Fruit fly (Drosophila melanogaster) whole organism, adult: Measurements from ENCODE around the gene run.
A peak's percentile ranks its signal among the peaks of the same experiment; 100 is the strongest.

Source experiments
- CG11617 ChIP-seq: fragments of 200-800 bp; sonication (Bioruptor generic); optimal IDR thresholded peaks from 2 replicates; lab custom pipeline; 2017; ENCODE audit warnings: mild to moderate bottlenecking, missing biosample characterization, missing genetic modification reagents, missing genetic modification characterization
- CG12768 ChIP-seq: fragments of 200-800 bp; sonication (Bioruptor generic); optimal IDR thresholded peaks from 2 replicates; lab custom pipeline; 2017; ENCODE audit warnings: missing biosample characterization, missing genetic modification characterization, mild to moderate bottlenecking, moderate library complexity, missing genetic modification reagents
- CG14711 ChIP-seq: fragments of 200-800 bp; sonication (Bioruptor generic); optimal IDR thresholded peaks from 2 replicates; lab custom pipeline; 2018; ENCODE audit warnings: missing biosample characterization, mild to moderate bottlenecking, missing genetic modification characterization, moderate library complexity
- CG1620 ChIP-seq: fragments of 200-800 bp; sonication (Bioruptor generic); optimal IDR thresholded peaks from 2 replicates; lab custom pipeline; 2016; ENCODE audit warnings: missing biosample characterization, missing genetic modification characterization
- CG33017 ChIP-seq: fragments of 200-800 bp; sonication (Bioruptor generic); optimal IDR thresholded peaks from 2 replicates; lab custom pipeline; 2018; ENCODE audit warnings: missing biosample characterization, mild to moderate bottlenecking, missing genetic modification characterization, moderate library complexity
- CG5204 ChIP-seq: fragments of 200-800 bp; sonication (Bioruptor generic); optimal IDR thresholded peaks from 2 replicates; lab custom pipeline; 2016; ENCODE audit warnings: missing biosample characterization, missing genetic modification characterization
- CG7045 ChIP-seq: fragments of 200-800 bp; sonication (Bioruptor generic); optimal IDR thresholded peaks from 2 replicates; lab custom pipeline; 2017; ENCODE audit warnings: missing biosample characterization, mild to moderate bottlenecking, missing genetic modification characterization
- CG7101 ChIP-seq: fragments of 200-800 bp; sonication (Bioruptor generic); optimal IDR thresholded peaks from 2 replicates; lab custom pipeline; 2018; ENCODE audit warnings: missing biosample characterization, mild to moderate bottlenecking, missing genetic modification characterization, moderate library complexity
- Clk ChIP-seq: fragments of 200-800 bp; sonication (Bioruptor generic); optimal IDR thresholded peaks from 2 replicates; lab custom pipeline; 2017; ENCODE audit warnings: missing biosample characterization, missing genetic modification characterization
- Crg-1 ChIP-seq: fragments of 200-800 bp; sonication (Bioruptor generic); optimal IDR thresholded peaks from 2 replicates; lab custom pipeline; 2016; ENCODE audit warnings: missing biosample characterization, missing genetic modification characterization
- Hr96 ChIP-seq: fragments of 200-800 bp; sonication (Bioruptor generic); optimal IDR thresholded peaks from 2 replicates; lab custom pipeline; 2016; ENCODE audit warnings: missing biosample characterization, missing genetic modification characterization
- Mnt ChIP-seq: fragments of 200-800 bp; sonication (Bioruptor generic); optimal IDR thresholded peaks from 2 replicates; lab custom pipeline; 2016; ENCODE audit warnings: missing biosample characterization, mild to moderate bottlenecking, missing genetic modification characterization
- bab1 ChIP-seq: fragments of 200-800 bp; sonication (Bioruptor generic); optimal IDR thresholded peaks from 3 replicates; lab custom pipeline; 2019; ENCODE audit warnings: missing biosample characterization, mild to moderate bottlenecking, missing genetic modification characterization, moderate library complexity
- cic ChIP-seq: fragments of 200-800 bp; sonication (Bioruptor generic); optimal IDR thresholded peaks from 2 replicates; lab custom pipeline; 2017; ENCODE audit warnings: missing biosample characterization, mild to moderate bottlenecking, missing genetic modification characterization, moderate library complexity
- cnc ChIP-seq, 2 experiments: fragments of >200 bp; optimal IDR thresholded peaks; 2 replicates each; lab custom pipeline; 2017
- kay ChIP-seq: fragments of 200-800 bp; sonication (Bioruptor generic); peaks from one replicate; lab custom pipeline; 2016; ENCODE audit warnings: missing biosample characterization, missing genetic modification characterization, borderline replicate concordance
- ovo ChIP-seq: fragments of 200-800 bp; sonication (Bioruptor generic); optimal IDR thresholded peaks from 2 replicates; lab custom pipeline; 2016; ENCODE audit warnings: missing biosample characterization, missing genetic modification characterization
- pad ChIP-seq: fragments of 200-800 bp; sonication (Bioruptor generic); optimal IDR thresholded peaks from 3 replicates; lab custom pipeline; 2017; ENCODE audit warnings: missing biosample characterization, missing genetic modification characterization, mild to moderate bottlenecking, moderate library complexity, missing genetic modification reagents
- tj ChIP-seq: fragments of 200-800 bp; sonication (Bioruptor generic); optimal IDR thresholded peaks from 3 replicates; lab custom pipeline; 2017; ENCODE audit warnings: missing biosample characterization, mild to moderate bottlenecking, missing genetic modification characterization, moderate library complexity
- toe ChIP-seq: fragments of 200-800 bp; sonication (Bioruptor generic); optimal IDR thresholded peaks from 2 replicates; lab custom pipeline; 2016; ENCODE audit warnings: missing biosample characterization, missing genetic modification characterization

Gene run

DNA sequence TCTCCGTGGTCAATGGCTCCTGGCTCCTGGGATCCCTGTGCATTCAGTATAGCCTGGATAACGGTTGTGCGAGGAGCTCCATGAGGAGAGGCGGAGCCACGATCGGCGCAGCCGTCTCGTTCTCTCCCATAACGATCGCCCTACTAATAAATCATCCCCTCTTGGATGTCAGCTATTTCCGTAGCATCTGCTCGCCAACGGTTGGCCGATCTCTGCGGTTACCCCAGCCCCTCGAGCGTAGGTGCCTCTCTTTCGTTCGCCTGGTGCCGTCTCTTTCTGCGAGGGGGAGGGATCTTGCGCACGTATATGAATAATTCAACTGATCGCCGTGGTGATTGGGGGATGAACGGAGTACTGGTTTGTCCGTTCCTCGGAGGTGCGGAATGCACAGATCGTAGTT is at the start of gene run:
run (plus strand) TSS at position 217 of the 400 bp plus-strand sequence.
- no peak for TF ChIP-seq ovo (GFP tag; lab: Kevin White, UChicago)
- TF ChIP-seq CG33017 (tag; lab: Kevin White, UChicago), result no peak
- TF ChIP-seq cic, result no peak
- TF ChIP-seq pad (GFP tag; lab: Kevin White, UChicago), result no peak
- no peak for TF ChIP-seq bab1 (GFP tag; lab: Kevin White, UChicago)
- no peak for TF ChIP-seq Mnt (GFP tag; lab: Kevin White, UChicago)
- no peak for TF ChIP-seq CG12768 (GFP tag; lab: Kevin White, UChicago)
- no peak for TF ChIP-seq Clk (GFP tag; lab: Kevin White, UChicago)
- TF ChIP-seq CG1620 (GFP tag; lab: Kevin White, UChicago), result no peak

DNA sequence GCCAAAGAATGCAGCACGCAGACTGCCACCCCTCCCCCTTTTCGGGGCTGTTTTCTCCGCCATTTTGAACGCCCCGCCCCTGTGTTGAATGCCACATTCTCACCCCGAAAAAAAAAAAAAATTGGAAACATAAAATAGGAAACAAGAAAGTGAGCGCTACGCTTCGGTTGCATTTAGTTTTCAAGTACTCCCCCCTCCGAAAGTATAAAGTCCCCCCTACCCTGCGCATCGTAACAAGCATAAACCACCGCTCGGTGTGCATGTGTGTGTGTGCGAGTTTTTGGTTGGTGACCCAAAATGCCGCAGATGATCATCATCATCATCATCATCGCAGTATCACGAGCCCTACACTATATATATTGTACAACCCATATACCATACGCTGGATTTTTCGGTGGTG is 47.1 kb upstream of the run start:
- no peak for TF ChIP-seq toe (GFP tag; lab: Kevin White, UChicago)

DNA sequence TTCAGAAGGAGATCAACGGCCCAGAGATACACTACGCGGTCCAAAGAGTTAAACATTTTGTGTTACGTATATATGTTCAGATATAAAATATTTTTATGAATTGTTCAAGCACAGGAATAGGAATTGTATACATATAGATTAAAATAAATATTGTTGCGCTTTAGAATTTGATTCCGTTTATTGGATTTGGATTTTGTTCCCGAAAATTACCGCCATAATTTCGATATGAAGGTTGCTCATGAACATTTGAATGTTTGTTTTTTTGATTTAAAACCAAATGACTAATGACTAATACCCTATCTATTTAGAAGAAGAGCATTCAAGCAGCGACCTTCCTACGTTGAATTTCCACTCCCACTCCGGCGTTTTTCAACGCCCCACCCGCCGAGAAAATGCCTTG is 46.5 kb upstream of the run start:
- no peak for TF ChIP-seq pad (GFP tag; lab: Kevin White, UChicago)
- no peak for TF ChIP-seq Clk (GFP tag; lab: Kevin White, UChicago)
- TF ChIP-seq cnc (optimal IDR thresholded peaks at IDR 0.05; lab: Kevin White, UChicago), result no peak
- no peak for TF ChIP-seq tj (GFP tag; lab: Kevin White, UChicago)
- no peak for TF ChIP-seq Crg-1
- TF ChIP-seq CG5204 (GFP tag; lab: Kevin White, UChicago), result no peak
- no peak for TF ChIP-seq CG14711 (tag; lab: Kevin White, UChicago)
- TF ChIP-seq CG1620 (GFP tag; lab: Kevin White, UChicago), result no peak
- no peak for TF ChIP-seq ovo (GFP tag; lab: Kevin White, UChicago)
- no peak for TF ChIP-seq bab1 (GFP tag; lab: Kevin White, UChicago)
- no peak for TF ChIP-seq CG7045 (GFP tag; lab: Kevin White, UChicago)
- no peak for TF ChIP-seq kay (GFP tag; lab: Kevin White, UChicago)

DNA sequence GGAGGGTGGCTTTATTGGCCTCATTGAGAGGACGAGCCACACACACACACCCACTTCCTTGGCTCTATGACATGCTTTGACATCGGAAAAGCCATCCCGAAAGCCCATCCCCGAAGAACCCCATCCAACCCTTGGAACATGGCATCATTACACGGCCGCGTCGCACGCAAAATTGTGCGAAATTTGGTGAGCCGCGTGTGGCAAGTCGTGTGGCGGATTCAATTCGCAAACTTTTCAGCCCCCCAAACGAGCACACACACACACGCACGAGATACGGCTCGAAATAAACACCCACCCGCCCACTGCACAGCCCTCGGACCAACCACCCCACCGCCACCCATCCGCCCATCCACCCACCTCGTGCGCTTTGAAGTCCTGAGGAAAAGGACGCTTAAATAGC is 44.2 kb upstream of the run start:
- TF ChIP-seq CG7101 (tag; lab: Kevin White, UChicago), result no peak
- TF ChIP-seq pad (GFP tag; lab: Kevin White, UChicago), result no peak
- TF ChIP-seq CG33017 (tag; lab: Kevin White, UChicago), result no peak
- no peak for TF ChIP-seq cic
- no peak for TF ChIP-seq CG5204 (GFP tag; lab: Kevin White, UChicago)
- no peak for TF ChIP-seq CG11617 (GFP tag; lab: Kevin White, UChicago)
- no peak for TF ChIP-seq kay (GFP tag; lab: Kevin White, UChicago)
- no peak for TF ChIP-seq CG1620 (GFP tag; lab: Kevin White, UChicago)
- no peak for TF ChIP-seq Hr96 (GFP tag; lab: Kevin White, UChicago)
- no peak for TF ChIP-seq toe (GFP tag; lab: Kevin White, UChicago)
- no peak for TF ChIP-seq CG12768 (GFP tag; lab: Kevin White, UChicago)
- TF ChIP-seq CG7045 (GFP tag; lab: Kevin White, UChicago), result no peak
- TF ChIP-seq CG14711 (tag; lab: Kevin White, UChicago), result no peak
- TF ChIP-seq Clk (GFP tag; lab: Kevin White, UChicago), result no peak
- no peak for TF ChIP-seq tj (GFP tag; lab: Kevin White, UChicago)
- no peak for TF ChIP-seq cnc (optimal IDR thresholded peaks at IDR 0.05; lab: Kevin White, UChicago)
- no peak for TF ChIP-seq ovo (GFP tag; lab: Kevin White, UChicago)
- no peak for TF ChIP-seq Crg-1
- TF ChIP-seq Mnt (GFP tag; lab: Kevin White, UChicago), result no peak
- TF ChIP-seq bab1 (GFP tag; lab: Kevin White, UChicago), result no peak

DNA sequence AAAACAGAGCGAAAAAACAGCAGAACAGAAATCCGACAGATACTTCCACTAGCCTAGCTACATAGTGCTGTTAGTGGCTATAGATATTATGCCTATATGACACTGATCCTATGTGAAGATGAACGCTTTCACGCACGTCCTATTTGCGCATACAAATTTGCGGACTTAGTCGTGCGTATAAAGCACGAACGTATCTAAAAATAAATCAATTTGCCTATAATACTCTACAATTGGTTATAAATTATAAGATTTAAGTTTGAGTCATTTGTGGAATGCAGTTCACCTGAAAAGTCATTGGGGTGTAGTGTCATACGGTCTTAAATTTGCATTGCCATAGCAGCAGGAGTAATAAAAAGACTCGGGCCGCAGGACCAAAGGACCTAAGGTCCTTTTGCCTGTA is 38.1 kb upstream of the run start:
- TF ChIP-seq CG7101 (tag; lab: Kevin White, UChicago), result no peak
- TF ChIP-seq cic, result no peak
- no peak for TF ChIP-seq bab1 (GFP tag; lab: Kevin White, UChicago)
- no peak for TF ChIP-seq Clk (GFP tag; lab: Kevin White, UChicago)
- TF ChIP-seq pad (GFP tag; lab: Kevin White, UChicago), result no peak
- TF ChIP-seq toe (GFP tag; lab: Kevin White, UChicago), result no peak
- no peak for TF ChIP-seq CG33017 (tag; lab: Kevin White, UChicago)
- no peak for TF ChIP-seq Crg-1
- TF ChIP-seq CG5204 (GFP tag; lab: Kevin White, UChicago), result no peak
- no peak for TF ChIP-seq Mnt (GFP tag; lab: Kevin White, UChicago)
- TF ChIP-seq tj (GFP tag; lab: Kevin White, UChicago), result no peak
- no peak for TF ChIP-seq kay (GFP tag; lab: Kevin White, UChicago)
- no peak for TF ChIP-seq CG11617 (GFP tag; lab: Kevin White, UChicago)

DNA sequence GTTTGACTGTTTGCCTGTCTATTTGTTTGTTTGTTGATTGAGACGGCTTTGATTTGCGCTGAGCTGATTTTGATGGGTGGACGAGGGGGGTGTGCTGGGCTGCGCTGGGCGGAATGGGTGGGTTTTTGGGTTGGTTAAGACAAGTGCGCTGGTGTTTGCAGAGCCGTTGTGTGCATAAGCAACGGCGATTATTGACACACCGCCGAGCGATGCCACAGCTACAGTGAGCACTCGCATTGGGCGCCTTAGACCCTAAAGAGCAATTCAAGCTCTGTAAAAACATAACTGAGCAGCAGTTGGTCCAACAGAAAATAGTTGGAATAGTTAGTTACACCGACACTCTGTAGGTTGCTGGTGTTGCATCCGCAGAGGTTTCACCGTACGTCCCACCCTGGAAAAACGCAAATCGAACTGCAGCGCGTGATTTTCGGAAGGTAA is 35.5 kb upstream of the run start:
- TF ChIP-seq CG7101 (tag; lab: Kevin White, UChicago), result peak; percentile 13
- TF ChIP-seq CG14711 (tag; lab: Kevin White, UChicago), result peak; percentile 18
- TF ChIP-seq CG11617 (GFP tag; lab: Kevin White, UChicago), result no peak
- peak; percentile 2 for TF ChIP-seq bab1 (GFP tag; lab: Kevin White, UChicago)
